7 worm cellular contexts compared by ENCODE assay signal in the genomic region with DNA sequence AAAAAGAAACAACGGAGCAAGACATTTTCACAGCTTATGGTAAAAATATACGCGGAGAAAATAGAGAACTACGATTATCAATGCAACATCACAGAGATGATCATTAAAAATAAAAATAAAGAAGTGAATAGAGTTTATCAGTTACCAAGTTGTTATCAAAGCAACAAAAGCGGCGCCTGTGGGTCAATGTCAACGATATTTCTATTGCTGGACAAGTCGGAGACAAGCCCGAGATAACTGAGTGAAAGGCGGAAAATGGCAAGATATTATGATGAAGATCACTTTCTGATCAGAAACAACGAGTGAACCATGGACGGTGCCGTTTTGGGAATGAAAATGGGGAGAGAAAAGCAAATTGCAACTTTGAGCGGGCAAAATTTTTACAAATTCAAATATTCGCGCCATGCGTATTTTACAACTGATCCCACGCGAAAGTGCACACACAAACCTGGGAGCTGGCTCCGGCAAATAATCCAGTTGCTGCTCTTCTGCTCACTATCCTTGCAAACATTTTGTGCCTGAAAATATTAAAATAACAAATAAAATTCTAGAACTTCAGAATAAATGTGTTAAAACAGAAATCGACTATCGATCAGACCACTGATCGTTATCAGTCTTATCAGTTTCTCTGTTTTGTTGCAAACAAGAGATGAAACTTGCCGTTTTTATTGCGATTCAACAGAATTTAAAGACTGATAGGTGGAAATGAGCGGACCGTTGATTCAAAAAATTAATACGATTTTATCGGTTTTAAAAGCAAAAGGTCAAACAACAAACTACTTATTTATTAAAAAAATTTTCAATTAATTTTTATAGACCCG.
TF ChIP-seq lines count a peak whose summit lies in the region.

Gene mel-32 (minus strand): TSS at position 696 of the 821 bp plus-strand sequence.

TF ChIP-seq in whole organism, L1 larva, 84 proteins besides CTCF, POLR2A, EP300 and RAD21 (continues in another document):
- TF ChIP-seq unc-130 (tag; optimal IDR thresholded peaks at IDR 0.05; lab: Kevin White, UChicago): no peak
- peak; percentile 38 for TF ChIP-seq nhr-19 (GFP tag; conservative IDR thresholded peaks at IDR 0.05; lab: Robert Waterston, UW)
- peak; percentile 20 for TF ChIP-seq nhr-47 (tag; optimal IDR thresholded peaks at IDR 0.05; lab: Kevin White, UChicago)
- TF ChIP-seq lsy-2 (tag; optimal IDR thresholded peaks at IDR 0.05; lab: Kevin White, UChicago): peak in 1 of 2 experiments; percentile 55
- TF ChIP-seq jun-1 (tag; optimal IDR thresholded peaks at IDR 0.05; lab: Kevin White, UChicago): no peak
- TF ChIP-seq nhr-20 (tag; optimal IDR thresholded peaks at IDR 0.05; lab: Kevin White, UChicago): peak; percentile 36
- no peak for TF ChIP-seq sptf-1 (tag; optimal IDR thresholded peaks at IDR 0.05; lab: Kevin White, UChicago)
- peak; percentile 84 for TF ChIP-seq blmp-1 (tag; optimal IDR thresholded peaks at IDR 0.05; lab: Kevin White, UChicago)
- TF ChIP-seq rnt-1 (tag; optimal IDR thresholded peaks at IDR 0.05; lab: Kevin White, UChicago): peak; percentile 37
- TF ChIP-seq dpl-1 (GFP tag; optimal IDR thresholded peaks at IDR 0.05; lab: Kevin White, UChicago): peak; percentile 71 to 83 (median 75)
- TF ChIP-seq snu-23 (GFP tag; optimal IDR thresholded peaks at IDR 0.05; lab: Kevin White, UChicago): peak; percentile 26

TF ChIP-seq in whole organism, L2 larva, 48 proteins besides CTCF, POLR2A, EP300 and RAD21:
- TF ChIP-seq fos-1 (tag; optimal IDR thresholded peaks at IDR 0.05; lab: Kevin White, UChicago) (peak; percentile 22), crh-2 (tag; optimal IDR thresholded peaks at IDR 0.05; lab: Kevin White, UChicago) (peak; percentile 16), blmp-1 (tag; optimal IDR thresholded peaks at IDR 0.05; lab: Kevin White, UChicago; ENCODE audit: insufficient read depth) (peak; percentile 21), sma-9 (GFP tag; optimal IDR thresholded peaks at IDR 0.05; lab: Kevin White, UChicago) (peak; percentile 22), sma-9 (tag; optimal IDR thresholded peaks at IDR 0.05; lab: Kevin White, UChicago) (no peak), lsy-2 (tag; optimal IDR thresholded peaks at IDR 0.05; lab: Kevin White, UChicago) (peak in 1 of 2 experiments; percentile 49), sma-3 (GFP tag; optimal IDR thresholded peaks at IDR 0.05; lab: Kevin White, UChicago) (peak; percentile 2), ama-1 (optimal IDR thresholded peaks at IDR 0.05; lab: Kevin White, UChicago) (peak; percentile 31), R02D3.7 (tag; optimal IDR thresholded peaks at IDR 0.05; lab: Kevin White, UChicago) (no peak), mdl-1 (tag; optimal IDR thresholded peaks at IDR 0.05; lab: Kevin White, UChicago) (no peak)

TF ChIP-seq in whole organism, L3 larva, 47 proteins besides CTCF, POLR2A, EP300 and RAD21 (continues in another document):
- no peak for TF ChIP-seq unc-39 (tag; optimal IDR thresholded peaks at IDR 0.05; lab: Kevin White, UChicago)
- TF ChIP-seq pha-4 (tag; optimal IDR thresholded peaks at IDR 0.05; lab: Kevin White, UChicago): peak; percentile 48
- no peak for TF ChIP-seq nhr-12 (tag; optimal IDR thresholded peaks at IDR 0.05; lab: Kevin White, UChicago)
- peak; percentile 15 for TF ChIP-seq ceh-28 (tag; optimal IDR thresholded peaks at IDR 0.05; lab: Kevin White, UChicago)
- TF ChIP-seq unc-62 (GFP tag; optimal IDR thresholded peaks at IDR 0.05; lab: Kevin White, UChicago): no peak
- TF ChIP-seq elt-2 (tag; optimal IDR thresholded peaks at IDR 0.05; lab: Kevin White, UChicago): peak; percentile 84
- TF ChIP-seq ztf-4 (tag; optimal IDR thresholded peaks at IDR 0.05; lab: Kevin White, UChicago): no peak
- TF ChIP-seq nhr-25 (tag; optimal IDR thresholded peaks at IDR 0.05; lab: Kevin White, UChicago): no peak
- TF ChIP-seq pqm-1 (tag; optimal IDR thresholded peaks at IDR 0.05; lab: Kevin White, UChicago): peak; percentile 67
- no peak for TF ChIP-seq nfya-1 (tag; optimal IDR thresholded peaks at IDR 0.05; lab: Kevin White, UChicago; ENCODE audit: insufficient read depth)
- TF ChIP-seq lin-15B (tag; optimal IDR thresholded peaks at IDR 0.05; lab: Kevin White, UChicago): peak; percentile 16
- no peak for TF ChIP-seq jun-1 (tag; optimal IDR thresholded peaks at IDR 0.05; lab: Kevin White, UChicago)
- no peak for TF ChIP-seq ceh-82 (tag; optimal IDR thresholded peaks at IDR 0.05; lab: Kevin White, UChicago)

TF ChIP-seq in whole organism, L4 larva, 104 proteins besides CTCF, POLR2A, EP300 and RAD21 (continues in another document):
- TF ChIP-seq Y75B8A.6 (GFP tag; IDR thresholded peaks at IDR 0.05; lab: Robert Waterston, UW) (no peak), unc-130 (GFP tag; optimal IDR thresholded peaks at IDR 0.05; lab: Kevin White, UChicago) (peak; percentile 62), ama-1 (optimal IDR thresholded peaks at IDR 0.05; lab: Kevin White, UChicago) (peak; percentile 40), F26F4.8 (GFP tag; conservative IDR thresholded peaks at IDR 0.05; lab: Robert Waterston, UW) (no peak), hmg-1.1 (GFP tag; IDR thresholded peaks at IDR 0.05; lab: Robert Waterston, UW) (0 out of 2 replicates have a peak, but pooled peaks have one; percentile 20), lin-38 (GFP tag; IDR thresholded peaks at IDR 0.05; lab: Robert Waterston, UW) (peak; percentile 58), duxl-1 (tag; optimal IDR thresholded peaks at IDR 0.05; lab: Kevin White, UChicago; ENCODE audit: poor library complexity) (no peak), hlh-11 (tag; optimal IDR thresholded peaks at IDR 0.05; lab: Kevin White, UChicago) (peak; percentile 5), mep-1 (tag; optimal IDR thresholded peaks at IDR 0.05; lab: Kevin White, UChicago) (peak; percentile 7), lin-1 (GFP tag; IDR thresholded peaks at IDR 0.05; lab: Robert Waterston, UW) (peak; percentile 10; the same call in 1 of the 2 replicates), dve-1 (tag; optimal IDR thresholded peaks at IDR 0.05; lab: Kevin White, UChicago; ENCODE audit: insufficient read depth) (peak; percentile 76)

TF ChIP-seq in whole organism, early embryonic, 17 proteins besides CTCF, POLR2A, EP300 and RAD21:
- no peak for TF ChIP-seq hmbx-1 (tag; optimal IDR thresholded peaks at IDR 0.05; lab: Kevin White, UChicago)
- TF ChIP-seq ama-1 (optimal IDR thresholded peaks at IDR 0.05; lab: Kevin White, UChicago): peak; percentile 21
- TF ChIP-seq pes-1 (GFP tag; IDR thresholded peaks at IDR 0.05; lab: Robert Waterston, UW): no peak
TF ChIP-seq in whole organism, early embryonic: peak in this region for 1.

TF ChIP-seq in whole organism, late embryonic, 69 proteins besides CTCF, POLR2A, EP300 and RAD21:
- TF ChIP-seq elt-2 (tag; optimal IDR thresholded peaks at IDR 0.05; lab: Kevin White, UChicago) (peak; percentile 61), ref-2 (tag; optimal IDR thresholded peaks at IDR 0.05; lab: Kevin White, UChicago) (no peak)

TF ChIP-seq in whole organism, young adult, 124 proteins besides CTCF, POLR2A, EP300 and RAD21 (continues in another document):
- TF ChIP-seq Y53G8AR.9 (GFP tag; conservative IDR thresholded peaks at IDR 0.05; lab: Robert Waterston, UW) (peak; percentile 76; the same call in 1 of the 2 replicates), D2030.7 (GFP tag; IDR thresholded peaks at IDR 0.05; lab: Robert Waterston, UW) (peak; percentile 91), die-1 (tag; optimal IDR thresholded peaks at IDR 0.05; lab: Kevin White, UChicago) (no peak), F39B2.1 (GFP tag; IDR thresholded peaks at IDR 0.05; lab: Robert Waterston, UW) (no peak), sdz-38 (tag; optimal IDR thresholded peaks at IDR 0.05; lab: Kevin White, UChicago) (no peak), mes-4 (tag; optimal IDR thresholded peaks at IDR 0.05; lab: Kevin White, UChicago) (no peak), dox-1 (GFP tag; IDR thresholded peaks at IDR 0.05; lab: Robert Waterston, UW) (peak; percentile 84), nfyb-1 (GFP tag; IDR thresholded peaks at IDR 0.05; lab: Robert Waterston, UW) (peak; percentile 49; the same call in 1 of the 2 replicates), pbrm-1 (GFP tag; IDR thresholded peaks at IDR 0.05; lab: Robert Waterston, UW) (peak; percentile 65), ceh-79 (tag; optimal IDR thresholded peaks at IDR 0.05; lab: Kevin White, UChicago) (no peak), lir-1 (GFP tag; conservative IDR thresholded peaks at IDR 0.05; lab: Robert Waterston, UW) (peak; percentile 82), ztf-6 (GFP tag; IDR thresholded peaks at IDR 0.05; lab: Robert Waterston, UW) (no peak), madf-3 (GFP tag; IDR thresholded peaks at IDR 0.05; lab: Robert Waterston, UW) (no peak), F55B11.4 (tag; optimal IDR thresholded peaks at IDR 0.05; lab: Kevin White, UChicago; ENCODE audit: borderline replicate concordance, insufficient read depth) (no peak), somi-1 (GFP tag; optimal IDR thresholded peaks at IDR 0.05; lab: Kevin White, UChicago) (no peak), B0336.3 (GFP tag; IDR thresholded peaks at IDR 0.05; lab: Robert Waterston, UW) (0 out of 2 replicates have a peak, but pooled peaks have one; percentile 37), mcd-1 (GFP tag; IDR thresholded peaks at IDR 0.05; lab: Robert Waterston, UW) (peak; percentile 49), tbx-9 (tag; optimal IDR thresholded peaks at IDR 0.05; lab: Kevin White, UChicago; ENCODE audit: borderline replicate concordance) (no peak), ama-1 (optimal IDR thresholded peaks at IDR 0.05; lab: Kevin White, UChicago) (no peak), ama-1 (GFP tag; optimal IDR thresholded peaks at IDR 0.05; lab: Kevin White, UChicago) (no peak), zfh-2 (GFP tag; conservative IDR thresholded peaks at IDR 0.05; lab: Robert Waterston, UW) (no peak), hlh-26 (GFP tag; conservative IDR thresholded peaks at IDR 0.05; lab: Robert Waterston, UW) (no peak), B0019.2 (GFP tag; conservative IDR thresholded peaks at IDR 0.05; lab: Robert Waterston, UW) (peak; percentile 75), Y95B8A.8 (GFP tag; IDR thresholded peaks at IDR 0.05; lab: Robert Waterston, UW) (0 out of 2 replicates have a peak, but pooled peaks have one; percentile 72), lin-26 (GFP tag; IDR thresholded peaks at IDR 0.05; lab: Robert Waterston, UW) (peak; percentile 67; the same call in 1 of the 2 replicates), ceh-100 (GFP tag; IDR thresholded peaks at IDR 0.05; lab: Robert Waterston, UW) (no peak), F10E7.11 (tag; optimal IDR thresholded peaks at IDR 0.05; lab: Kevin White, UChicago) (no peak), rpc-1 (optimal IDR thresholded peaks at IDR 0.05; lab: Kevin White, UChicago) (no peak), rpc-1 (tag; optimal IDR thresholded peaks at IDR 0.05; lab: Kevin White, UChicago) (no peak), let-607 (tag; optimal IDR thresholded peaks at IDR 0.05; lab: Kevin White, UChicago) (peak in 1 of 2 experiments; percentile 21), lin-35 (GFP tag; optimal IDR thresholded peaks at IDR 0.05; lab: Kevin White, UChicago) (peak; percentile 21 to 55 (median 33)), snpc-4 (GFP tag; optimal IDR thresholded peaks at IDR 0.05; lab: Kevin White, UChicago) (no peak), snpc-4 (tag; optimal IDR thresholded peaks at IDR 0.05; lab: Kevin White, UChicago) (peak in 1 of 4 experiments; percentile 11)
